Fruit fly (Drosophila melanogaster) whole organism, embryonic: ENCODE results near the gene CG16854.
A peak's percentile ranks its signal among the peaks of the same experiment; 100 is the strongest.

Experiments used
- CG10462 ChIP-seq: fragments of 200-800 bp; sonication (Bioruptor generic); optimal IDR thresholded peaks from 2 replicates; lab custom pipeline; 2016; ENCODE audit warnings: missing biosample characterization, missing genetic modification characterization
- CG10565 ChIP-seq: fragments of 200-800 bp; sonication (Bioruptor generic); optimal IDR thresholded peaks from 3 replicates; lab custom pipeline; 2016; ENCODE audit warnings: missing biosample characterization, mild to moderate bottlenecking, missing genetic modification characterization
- CG15011 ChIP-seq: fragments of 200-800 bp; sonication (Bioruptor generic); optimal IDR thresholded peaks from 3 replicates; lab custom pipeline; 2018; ENCODE audit warnings: missing biosample characterization, mild to moderate bottlenecking, missing genetic modification characterization
- CG17186 ChIP-seq: fragments of 200-800 bp; sonication (Bioruptor generic); optimal IDR thresholded peaks from 3 replicates; lab custom pipeline; 2017; ENCODE audit warnings: missing biosample characterization, missing genetic modification reagents, missing genetic modification characterization
- CG17568 ChIP-seq: fragments of 200-800 bp; sonication (Bioruptor generic); optimal IDR thresholded peaks from 2 replicates; lab custom pipeline; 2018; ENCODE audit warnings: missing biosample characterization, mild to moderate bottlenecking, missing genetic modification characterization, moderate library complexity
- CG2199 ChIP-seq: fragments of 200-800 bp; sonication (Bioruptor generic); IDR thresholded peaks from 3 replicates; pipeline ENCODE4 v1.3.6; 2022; ENCODE audit warnings: missing biosample characterization, missing genetic modification characterization
- CG30020 ChIP-seq: fragments of 200-800 bp; optimal IDR thresholded peaks from 2 replicates; lab custom pipeline; 2019; ENCODE audit warnings: missing biosample characterization, mild to moderate bottlenecking, missing genetic modification characterization, moderate library complexity
- CG30403 ChIP-seq: fragments of 200-800 bp; sonication (Bioruptor generic); optimal IDR thresholded peaks from 3 replicates; lab custom pipeline; 2016; ENCODE audit warnings: missing biosample characterization, missing genetic modification characterization
- CG31365 ChIP-seq: fragments of 200-800 bp; sonication (Bioruptor generic); optimal IDR thresholded peaks from 2 replicates; lab custom pipeline; 2018; ENCODE audit warnings: missing biosample characterization, mild to moderate bottlenecking, missing genetic modification characterization
- CG31441 ChIP-seq: fragments of 200-800 bp; sonication (Bioruptor generic); IDR thresholded peaks from 2 replicates; pipeline ENCODE4 v1.3.6; 2022; ENCODE audit warnings: missing biosample characterization, missing genetic modification characterization
- CG4424 ChIP-seq: fragments of 200-800 bp; sonication (Bioruptor generic); optimal IDR thresholded peaks from 3 replicates; lab custom pipeline; 2016; ENCODE audit warnings: missing biosample characterization, missing genetic modification characterization
- CG5180 ChIP-seq: fragments of 200-800 bp; sonication (Bioruptor generic); optimal IDR thresholded peaks from 3 replicates; lab custom pipeline; 2017; ENCODE audit warnings: missing biosample characterization, missing genetic modification characterization, mild to moderate bottlenecking, moderate library complexity, missing genetic modification reagents
- CG5953 ChIP-seq: fragments of 200-800 bp; sonication (Bioruptor generic); IDR thresholded peaks from 2 replicates; pipeline ENCODE4 v1.3.6; 2022; ENCODE audit warnings: missing biosample characterization, missing genetic modification characterization
- CG9817 ChIP-seq: fragments of 200-800 bp; sonication (Bioruptor generic); optimal IDR thresholded peaks from 2 replicates; lab custom pipeline; 2018; ENCODE audit warnings: missing biosample characterization, mild to moderate bottlenecking, missing genetic modification characterization, moderate library complexity
- CTCF ChIP-seq: fragments of 200-800 bp; sonication (Bioruptor generic); optimal IDR thresholded peaks from 2 replicates; lab custom pipeline; 2017; ENCODE audit warnings: missing biosample characterization, mild to moderate bottlenecking, missing genetic modification characterization, moderate library complexity
- CkIIα-i1 ChIP-seq: fragments of 200-800 bp; sonication (Bioruptor generic); IDR thresholded peaks from 2 replicates; pipeline ENCODE4 v1.3.6; 2022; ENCODE audit warnings: missing biosample characterization, missing genetic modification characterization
- D19B ChIP-seq: fragments of 200-800 bp; sonication (Bioruptor generic); optimal IDR thresholded peaks from 2 replicates; lab custom pipeline; 2017; ENCODE audit warnings: missing biosample characterization, mild to moderate bottlenecking, missing genetic modification characterization
- Dfd ChIP-seq, 2 experiments: fragments of >200 bp; optimal IDR thresholded peaks; 2 replicates each; lab custom pipeline; 2017; ENCODE audit warnings: missing biosample characterization in 2 of 2, missing genetic modification characterization in 2 of 2
- Dref ChIP-seq: fragments of 200-800 bp; sonication (Bioruptor generic); IDR thresholded peaks from 2 replicates; pipeline ENCODE4 v1.3.6; 2022; ENCODE audit warnings: missing biosample characterization, missing genetic modification characterization
- Drgx ChIP-seq: fragments of 200-800 bp; sonication (Bioruptor generic); IDR thresholded peaks from 2 replicates; pipeline ENCODE4 v1.3.6; 2022; ENCODE audit warnings: missing biosample characterization, missing genetic modification characterization
- E2f1 ChIP-seq: fragments of 200-800 bp; sonication (Bioruptor generic); IDR thresholded peaks from 2 replicates; pipeline ENCODE4 v1.3.6; 2022; ENCODE audit warnings: missing biosample characterization, missing genetic modification characterization
- Fer2 ChIP-seq: fragments of 200-800 bp; sonication (Bioruptor generic); optimal IDR thresholded peaks from 2 replicates; lab custom pipeline; 2018; ENCODE audit warnings: missing biosample characterization, mild to moderate bottlenecking, missing genetic modification characterization, moderate library complexity
- Fer3 ChIP-seq: fragments of 200-800 bp; sonication (Bioruptor generic); optimal IDR thresholded peaks from 2 replicates; lab custom pipeline; 2018; ENCODE audit warnings: missing biosample characterization, mild to moderate bottlenecking, missing genetic modification characterization, moderate library complexity
- H15 ChIP-seq: fragments of 200-800 bp; sonication (Bioruptor generic); IDR thresholded peaks from 3 replicates; pipeline ENCODE4 v1.3.6; 2022; ENCODE audit warnings: missing biosample characterization, missing genetic modification characterization
- H2.0 ChIP-seq: fragments of 200-800 bp; sonication (Bioruptor generic); IDR thresholded peaks from 2 replicates; pipeline ENCODE4 v1.3.6; 2022; ENCODE audit warnings: missing biosample characterization, missing genetic modification characterization
- Hr3 ChIP-seq: fragments of 200-800 bp; sonication (Bioruptor generic); optimal IDR thresholded peaks from 3 replicates; lab custom pipeline; 2016; ENCODE audit warnings: missing biosample characterization, missing genetic modification characterization
- Myb ChIP-seq: fragments of 200-800 bp; sonication (Bioruptor generic); optimal IDR thresholded peaks from 2 replicates; lab custom pipeline; 2016; ENCODE audit warnings: missing biosample characterization, missing genetic modification characterization
- Oli ChIP-seq: fragments of 200-800 bp; sonication (Bioruptor generic); optimal IDR thresholded peaks from 2 replicates; lab custom pipeline; 2018; ENCODE audit warnings: missing biosample characterization, mild to moderate bottlenecking, missing genetic modification characterization, moderate library complexity
- Poxn ChIP-seq: fragments of 200-800 bp; sonication (Bioruptor generic); IDR thresholded peaks from 2 replicates; pipeline ENCODE4 v1.3.6; 2022; ENCODE audit warnings: missing biosample characterization, missing genetic modification characterization
- ato ChIP-seq: fragments of 200-800 bp; sonication (Bioruptor generic); IDR thresholded peaks from 2 replicates; pipeline ENCODE4 v1.3.6; 2022; ENCODE audit warnings: missing biosample characterization, missing genetic modification characterization; ENCODE audit not compliant: partially characterized antibody
- cad ChIP-seq: fragments of >200 bp; optimal IDR thresholded peaks from 2 replicates; lab custom pipeline; 2017; ENCODE audit warnings: missing biosample characterization, missing genetic modification characterization
- cato ChIP-seq: fragments of 200-800 bp; sonication (Bioruptor generic); optimal IDR thresholded peaks from 2 replicates; lab custom pipeline; 2016; ENCODE audit warnings: missing biosample characterization, missing genetic modification characterization, borderline replicate concordance
- chinmo ChIP-seq: fragments of 200-800 bp; sonication (Bioruptor generic); IDR thresholded peaks from 4 replicates; pipeline ENCODE4 v1.3.6; 2022; ENCODE audit warnings: missing biosample characterization, missing genetic modification characterization; ENCODE audit not compliant: partially characterized antibody
- chm ChIP-seq: fragments of 200-800 bp; sonication (Bioruptor generic); IDR thresholded peaks from 2 replicates; pipeline ENCODE4 v1.3.6; 2022; ENCODE audit warnings: missing biosample characterization, missing genetic modification characterization
- croc ChIP-seq: fragments of 200-800 bp; sonication (Bioruptor generic); conservative IDR thresholded peaks from 3 replicates; pipeline ENCODE4 v1.3.6; 2022; ENCODE audit warnings: missing biosample characterization, missing genetic modification characterization
- disco-r ChIP-seq: fragments of 200-800 bp; sonication (Bioruptor generic); optimal IDR thresholded peaks from 2 replicates; lab custom pipeline; 2016; ENCODE audit warnings: missing biosample characterization, missing genetic modification characterization
- esg ChIP-seq: fragments of 200-800 bp; sonication (Bioruptor generic); conservative IDR thresholded peaks from 2 replicates; pipeline ENCODE4 v1.3.6; 2022; ENCODE audit warnings: missing biosample characterization, missing genetic modification characterization
- gt ChIP-seq: fragments of 200-800 bp; sonication (Bioruptor generic); IDR thresholded peaks from 2 replicates; pipeline ENCODE4 v1.3.6; 2022; ENCODE audit warnings: missing biosample characterization, missing genetic modification characterization
- hb ChIP-seq: fragments of 200-800 bp; sonication (Bioruptor generic); IDR thresholded peaks from 3 replicates; pipeline ENCODE4 v1.3.6; 2022; ENCODE audit warnings: missing biosample characterization, missing genetic modification characterization; ENCODE audit not compliant: partially characterized antibody
- hth ChIP-seq: fragments of >200 bp; optimal IDR thresholded peaks from 2 replicates; lab custom pipeline; 2017; ENCODE audit warnings: inconsistent platforms
- klu ChIP-seq: fragments of 200-800 bp; sonication (Bioruptor generic); IDR thresholded peaks from 2 replicates; pipeline ENCODE4 v1.3.6; 2022; ENCODE audit warnings: missing biosample characterization, missing genetic modification characterization
- mirr ChIP-seq: fragments of 200-800 bp; sonication (Bioruptor generic); optimal IDR thresholded peaks from 3 replicates; lab custom pipeline; 2018; ENCODE audit warnings: missing biosample characterization, mild to moderate bottlenecking, missing genetic modification characterization
- org-1 ChIP-seq: fragments of 200-800 bp; sonication (Bioruptor generic); optimal IDR thresholded peaks from 2 replicates; lab custom pipeline; 2017; ENCODE audit warnings: missing biosample characterization, missing genetic modification characterization
- repo ChIP-seq: fragments of 200-800 bp; sonication (Bioruptor generic); optimal IDR thresholded peaks from 2 replicates; lab custom pipeline; 2016; ENCODE audit warnings: missing biosample characterization, missing genetic modification characterization
- rib ChIP-seq: fragments of 200-800 bp; sonication (Bioruptor generic); IDR thresholded peaks from 2 replicates; pipeline ENCODE4 v1.3.6; 2022; ENCODE audit warnings: missing biosample characterization, missing genetic modification characterization
- schlank ChIP-seq: fragments of 200-800 bp; sonication (Bioruptor generic); optimal IDR thresholded peaks from 2 replicates; lab custom pipeline; 2018; ENCODE audit warnings: missing biosample characterization, mild to moderate bottlenecking, missing genetic modification characterization
- sd ChIP-seq: fragments of 200-800 bp; sonication (Bioruptor generic); optimal IDR thresholded peaks from 3 replicates; lab custom pipeline; 2018; ENCODE audit warnings: missing biosample characterization, mild to moderate bottlenecking, missing genetic modification characterization, moderate library complexity
- sens-2 ChIP-seq: fragments of 200-800 bp; sonication (Bioruptor generic); IDR thresholded peaks from 2 replicates; pipeline ENCODE4 v1.3.6; 2022; ENCODE audit warnings: missing biosample characterization, missing genetic modification characterization
- sima ChIP-seq: fragments of 200-800 bp; sonication (Bioruptor generic); optimal IDR thresholded peaks from 2 replicates; lab custom pipeline; 2016; ENCODE audit warnings: missing biosample characterization, missing genetic modification characterization
- slou ChIP-seq: fragments of 200-800 bp; sonication (Bioruptor generic); optimal IDR thresholded peaks from 3 replicates; lab custom pipeline; 2016; ENCODE audit warnings: missing biosample characterization, missing genetic modification characterization
- stc ChIP-seq: fragments of 200-800 bp; sonication (Bioruptor generic); IDR thresholded peaks from 2 replicates; pipeline ENCODE4 v1.3.6; 2022; ENCODE audit warnings: missing biosample characterization, missing genetic modification characterization
- zen2 ChIP-seq: fragments of 200-800 bp; sonication (Bioruptor generic); IDR thresholded peaks from 3 replicates; pipeline ENCODE4 v1.3.6; 2022; ENCODE audit warnings: missing biosample characterization, missing genetic modification characterization; ENCODE audit not compliant: partially characterized antibody

CG16854 gene

dm6 chr2L:11123499-11123898, 37.0 kb downstream of the CG16854 start, which contains the start of the genes Csl4 and Nup160 (continued):
- TF ChIP-seq chm = 0 out of 2 replicates have a peak, but pooled peaks have one; percentile 25
- peak; percentile 71 for TF ChIP-seq Hr3 (GFP tag; lab: Kevin White, UChicago)
- peak; percentile 76 for TF ChIP-seq CG9817 (tag; lab: Kevin White, UChicago)
- no peak for TF ChIP-seq gt (GFP tag; lab: Robert Waterston, UW)
- TF ChIP-seq klu (GFP tag; lab: Robert Waterston, UW) = 0 out of 2 replicates have a peak, but pooled peaks have one; percentile 22
- no peak for TF ChIP-seq hth (lab: Kevin White, UChicago)
- peak; percentile 69 for TF ChIP-seq Fer3 (tag; lab: Kevin White, UChicago)
- no peak for TF ChIP-seq D19B
- peak; percentile 59; the same call in 1 of the 2 replicates for TF ChIP-seq rib (GFP tag; lab: Robert Waterston, UW)
- TF ChIP-seq CG4424 (GFP tag; lab: Kevin White, UChicago) = peak; percentile 77
- TF ChIP-seq CTCF = peak; percentile 23
- TF ChIP-seq slou (GFP tag; lab: Kevin White, UChicago) = peak; percentile 78
- peak; percentile 51 for TF ChIP-seq Oli
- TF ChIP-seq CG10462 (GFP tag; lab: Kevin White, UChicago) = peak; percentile 58
- no peak for TF ChIP-seq CG31441 (GFP tag; lab: Robert Waterston, UW)
- TF ChIP-seq CG30020 (tag; lab: Kevin White, UChicago) = peak; percentile 73
- TF ChIP-seq CG5953 (GFP tag; lab: Robert Waterston, UW) = 0 out of 2 replicates have a peak, but pooled peaks have one; percentile 15
- peak; percentile 20; the same call in 1 of the 3 replicates for TF ChIP-seq croc
- no peak for TF ChIP-seq CG10565 (GFP tag; lab: Kevin White, UChicago)
- TF ChIP-seq Myb (GFP tag; lab: Kevin White, UChicago) = peak; percentile 71
- no peak for TF ChIP-seq CG15011 (GFP tag; lab: Kevin White, UChicago)
- no peak for TF ChIP-seq CG2199 (GFP tag; lab: Robert Waterston, UW)
- peak; percentile 53; the same call in 1 of the 2 replicates for TF ChIP-seq H2.0 (GFP tag; lab: Robert Waterston, UW)
- TF ChIP-seq hb (GFP tag; lab: Robert Waterston, UW) = no peak
- TF ChIP-seq stc (GFP tag; lab: Robert Waterston, UW) = peak; percentile 57
- TF ChIP-seq H15 = peak; percentile 65; the same call in 1 of the 3 replicates
- peak; percentile 57 for TF ChIP-seq Fer2 (tag; lab: Kevin White, UChicago)
- peak; percentile 0 for TF ChIP-seq org-1 (GFP tag; lab: Kevin White, UChicago)
- peak; percentile 67 for TF ChIP-seq cato (GFP tag; lab: Kevin White, UChicago)
- peak; percentile 71 for TF ChIP-seq Drgx
- no peak for TF ChIP-seq sima (GFP tag; lab: Kevin White, UChicago)
- TF ChIP-seq CG17186 = peak; percentile 69
- no peak for TF ChIP-seq sd
- peak; percentile 89 for TF ChIP-seq CG30403
- TF ChIP-seq CG31365 (tag; lab: Kevin White, UChicago) = no peak
- TF ChIP-seq cad (GFP tag; lab: Kevin White, UChicago) = no peak
- peak; percentile 55 for TF ChIP-seq disco-r (GFP tag; lab: Kevin White, UChicago)
- no peak for TF ChIP-seq CkIIα-i1
- TF ChIP-seq CG5180 (GFP tag; lab: Kevin White, UChicago) = no peak
- peak; percentile 62 for TF ChIP-seq esg
- TF ChIP-seq Poxn (GFP tag; lab: Robert Waterston, UW) = no peak; the same call in 1 of the 2 replicates
- TF ChIP-seq repo = peak; percentile 30
- TF ChIP-seq chinmo (GFP tag; lab: Robert Waterston, UW) = no peak
- no peak for TF ChIP-seq ato (GFP tag; lab: Robert Waterston, UW)
- no peak for TF ChIP-seq Dfd (GFP tag; optimal IDR thresholded peaks at IDR 0.05; lab: Kevin White, UChicago)
- TF ChIP-seq schlank (tag; lab: Kevin White, UChicago) = no peak
- TF ChIP-seq zen2 (GFP tag; lab: Robert Waterston, UW) = no peak
- peak; percentile 29; the same call in 1 of the 2 replicates for TF ChIP-seq Dref
- TF ChIP-seq mirr (GFP tag; lab: Kevin White, UChicago) = no peak
- TF ChIP-seq CG17568 = no peak
- no peak for TF ChIP-seq sens-2 (GFP tag; lab: Robert Waterston, UW)
- TF ChIP-seq E2f1 = peak; percentile 68
